Fruit fly (Drosophila melanogaster): ENCODE data around the gene CG33080.
A peak's percentile ranks its signal among the peaks of the same experiment; 100 is the strongest.

Gene CG33080

dm6 chrX:5699824-5700498 lies 17.6 kb downstream of the CG33080 start (continued):
- TF ChIP-seq CG13894 (tag; optimal IDR thresholded peaks at IDR 0.05) (peak; percentile 81), CG1647 (GFP tag; optimal IDR thresholded peaks at IDR 0.05) (peak; percentile 21), D19A (tag; optimal IDR thresholded peaks at IDR 0.05) (peak; percentile 82), Fer2 (tag; optimal IDR thresholded peaks at IDR 0.05) (no peak), Opbp (GFP tag; IDR thresholded peaks at IDR 0.05; ENCODE audit: partially characterized antibody) (no peak), ase (GFP tag; IDR thresholded peaks at IDR 0.05) (no peak), CG7556 (GFP tag; optimal IDR thresholded peaks at IDR 0.05) (peak; percentile 68), CG7786 (GFP tag; optimal IDR thresholded peaks at IDR 0.05) (no peak), Sox102F (GFP tag; optimal IDR thresholded peaks at IDR 0.05) (peak; percentile 83), sisA (GFP tag; IDR thresholded peaks at IDR 0.05) (peak; percentile 60), chinmo (GFP tag; IDR thresholded peaks at IDR 0.05; ENCODE audit: partially characterized antibody) (no peak), CG13123 (GFP tag; optimal IDR thresholded peaks at IDR 0.05) (no peak), Drgx (GFP tag; IDR thresholded peaks at IDR 0.05) (peak; percentile 38), CG17612 (GFP tag; IDR thresholded peaks at IDR 0.05) (no peak), CG3281 (GFP tag; optimal IDR thresholded peaks at IDR 0.05) (peak; percentile 68), trh (GFP tag; optimal IDR thresholded peaks at IDR 0.05) (no peak), onecut (GFP tag; IDR thresholded peaks at IDR 0.05) (no peak), Oaz (GFP tag; IDR thresholded peaks at IDR 0.05) (peak; percentile 34; the same call in 1 of the 2 replicates), her (GFP tag; optimal IDR thresholded peaks at IDR 0.05) (no peak), twi (tag; optimal IDR thresholded peaks at IDR 0.05) (no peak), Rx (GFP tag; IDR thresholded peaks at IDR 0.05) (0 out of 2 replicates have a peak, but pooled peaks have one; percentile 37), CG9817 (tag; optimal IDR thresholded peaks at IDR 0.05) (peak; percentile 33), CG16815 (GFP tag; optimal IDR thresholded peaks at IDR 0.05) (peak; percentile 15), corto (GFP tag; optimal IDR thresholded peaks at IDR 0.05) (no peak), Taf1 (GFP tag; IDR thresholded peaks at IDR 0.05) (no peak), CG15269 (tag; optimal IDR thresholded peaks at IDR 0.05) (peak; percentile 57), repo (GFP tag; optimal IDR thresholded peaks at IDR 0.05) (no peak), CG4282 (GFP tag; optimal IDR thresholded peaks at IDR 0.05) (no peak), CG31388 (GFP tag; optimal IDR thresholded peaks at IDR 0.05) (peak; percentile 20), emc (GFP tag; optimal IDR thresholded peaks at IDR 0.05) (no peak), ro (GFP tag; IDR thresholded peaks at IDR 0.05) (no peak), CG6813 (GFP tag; optimal IDR thresholded peaks at IDR 0.05) (peak; percentile 39), HLH3B (GFP tag; IDR thresholded peaks at IDR 0.05) (peak; percentile 64), CG2199 (GFP tag; IDR thresholded peaks at IDR 0.05) (0 out of 3 replicates have a peak, but pooled peaks have one; percentile 36), CG5180 (GFP tag; optimal IDR thresholded peaks at IDR 0.05) (peak; percentile 73), nerfin-1 (tag; optimal IDR thresholded peaks at IDR 0.05) (peak; percentile 23), CG30020 (tag; optimal IDR thresholded peaks at IDR 0.05) (no peak), ems (GFP tag; optimal IDR thresholded peaks at IDR 0.05) (peak; percentile 34), exex (tag; optimal IDR thresholded peaks at IDR 0.05) (no peak), bigmax (GFP tag; optimal IDR thresholded peaks at IDR 0.05) (no peak), CG6654 (GFP tag; optimal IDR thresholded peaks at IDR 0.05) (peak; percentile 31), ranshi (GFP tag; IDR thresholded peaks at IDR 0.05) (peak; percentile 40; the same call in 1 of the 2 replicates), CG13296 (GFP tag; optimal IDR thresholded peaks at IDR 0.05) (no peak), dati (GFP tag; IDR thresholded peaks at IDR 0.05) (no peak), Trl (optimal IDR thresholded peaks at IDR 0.05) (no peak), Trl (GFP tag; optimal IDR thresholded peaks at IDR 0.05) (peak; percentile 8), zen (tag; optimal IDR thresholded peaks at IDR 0.05) (no peak), Xrp1 (GFP tag; IDR thresholded peaks at IDR 0.05) (peak; percentile 74), crp (GFP tag; optimal IDR thresholded peaks at IDR 0.05) (no peak), tx (GFP tag; optimal IDR thresholded peaks at IDR 0.05) (peak; percentile 9)

Measured in whole organism, embryonic.